Worm (Caenorhabditis elegans): ENCODE data around the gene fbxb-24.

DNA sequence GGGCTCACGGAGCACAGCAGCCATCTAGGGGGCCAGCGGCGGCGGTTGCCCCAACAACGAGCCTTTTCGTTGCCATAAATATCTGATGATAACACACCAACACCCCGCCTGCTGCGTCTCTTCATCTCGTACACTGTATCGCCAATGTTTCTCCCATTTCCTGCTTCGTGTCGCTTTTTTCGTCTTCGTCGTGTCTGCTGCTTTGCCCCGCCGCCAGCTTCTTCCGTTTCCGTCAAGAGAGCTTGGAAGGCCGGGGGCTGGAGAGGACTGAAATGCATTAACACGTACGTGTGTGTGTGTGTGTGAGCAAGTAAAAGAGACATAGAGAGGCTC, 27.2 kb downstream of the fbxb-24 start:
- TF ChIP-seq tab-1 (GFP tag; IDR thresholded peaks at IDR 0.05) = no peak
- TF ChIP-seq T22C8.4 (GFP tag; IDR thresholded peaks at IDR 0.05) = no peak
- no peak for TF ChIP-seq klf-2 (GFP tag; conservative IDR thresholded peaks at IDR 0.05)
- no peak for TF ChIP-seq med-1 (GFP tag; optimal IDR thresholded peaks at IDR 0.05; ENCODE audit: insufficient read depth)
- no peak for TF ChIP-seq ztf-29 (GFP tag; IDR thresholded peaks at IDR 0.05)
